Fruit fly (Drosophila melanogaster): ENCODE measurements around the gene side-II.

DNA sequence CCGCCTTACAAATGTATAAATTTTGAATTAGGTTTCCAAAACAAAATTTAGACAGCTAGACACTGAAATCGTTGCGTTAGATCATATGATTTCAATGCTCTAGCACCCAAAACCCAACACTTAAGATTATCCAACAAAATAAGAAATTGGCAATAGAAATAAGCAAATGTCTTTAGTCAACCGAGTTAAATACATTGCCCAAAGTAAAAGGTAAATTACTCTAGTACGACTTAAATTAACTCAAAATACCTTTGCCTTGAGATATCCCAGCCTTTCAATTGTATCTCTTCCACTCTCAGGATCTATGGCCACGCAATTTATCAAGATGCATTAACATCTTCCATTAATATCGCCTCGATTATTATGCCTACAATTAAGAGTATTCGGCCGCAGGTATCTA is 95.9 kb downstream of the side-II start, which contains the start of gene CG15278:
- TF ChIP-seq Snoo (tag; optimal IDR thresholded peaks at IDR 0.05) (no peak), rn (GFP tag; IDR thresholded peaks at IDR 0.05) (no peak)

Data from whole organism, pupa.